Fruit fly (Drosophila melanogaster) whole organism, embryonic: ENCODE measurements around the gene CG43117.

Source experiments
- CG10366 ChIP-seq: fragments of 200-800 bp; sonication (Bioruptor generic); IDR thresholded peaks from 2 replicates; pipeline ENCODE4 v1.3.6; 2022; ENCODE audit warnings: missing biosample characterization, missing genetic modification characterization
- CG10959 ChIP-seq: fragments of 200-800 bp; sonication (Bioruptor generic); IDR thresholded peaks from 2 replicates; pipeline ENCODE4 v1.3.6; 2022; ENCODE audit warnings: missing biosample characterization, missing genetic modification characterization
- CG11398 ChIP-seq: fragments of 200-800 bp; sonication (Bioruptor generic); optimal IDR thresholded peaks from 2 replicates; lab custom pipeline; 2016; ENCODE audit warnings: missing biosample characterization, missing genetic modification characterization
- CG11723 ChIP-seq: fragments of 200-800 bp; sonication (Bioruptor generic); optimal IDR thresholded peaks from 2 replicates; lab custom pipeline; 2017; ENCODE audit warnings: missing biosample characterization, mild to moderate bottlenecking, missing genetic modification characterization
- CG12219 ChIP-seq: fragments of 200-800 bp; sonication (Bioruptor generic); optimal IDR thresholded peaks from 3 replicates; lab custom pipeline; 2018; ENCODE audit warnings: missing biosample characterization, mild to moderate bottlenecking, missing genetic modification characterization
- CG12659 ChIP-seq: fragments of 200-800 bp; sonication (Bioruptor generic); optimal IDR thresholded peaks from 3 replicates; lab custom pipeline; 2017; ENCODE audit warnings: mild to moderate bottlenecking, missing biosample characterization, missing genetic modification reagents, missing genetic modification characterization
- CG1529 ChIP-seq: fragments of 200-800 bp; sonication (Bioruptor generic); optimal IDR thresholded peaks from 3 replicates; lab custom pipeline; 2018; ENCODE audit warnings: missing biosample characterization, missing genetic modification characterization
- CG15514 ChIP-seq: fragments of 200-800 bp; sonication (Bioruptor generic); optimal IDR thresholded peaks from 3 replicates; lab custom pipeline; 2017; ENCODE audit warnings: missing biosample characterization, missing genetic modification characterization, mild to moderate bottlenecking, moderate library complexity, missing genetic modification reagents
- CG1792 ChIP-seq: fragments of 200-800 bp; sonication (Bioruptor generic); optimal IDR thresholded peaks from 2 replicates; lab custom pipeline; 2016; ENCODE audit warnings: missing biosample characterization, missing genetic modification characterization
- CG18011 ChIP-seq: fragments of 200-800 bp; sonication (Bioruptor generic); optimal IDR thresholded peaks from 2 replicates; lab custom pipeline; 2017; ENCODE audit warnings: missing biosample characterization, missing genetic modification characterization, mild to moderate bottlenecking, moderate library complexity, missing genotype
- CG18262 ChIP-seq: fragments of 200-800 bp; optimal IDR thresholded peaks from 3 replicates; lab custom pipeline; 2019; ENCODE audit warnings: missing biosample characterization, mild to moderate bottlenecking, missing genetic modification characterization, moderate library complexity
- CG2129 ChIP-seq: fragments of 200-800 bp; sonication (Bioruptor generic); IDR thresholded peaks from 2 replicates; pipeline ENCODE4 v1.3.6; 2022; ENCODE audit warnings: missing biosample characterization, missing genetic modification characterization; ENCODE audit not compliant: partially characterized antibody
- CG31388 ChIP-seq: fragments of 200-800 bp; sonication (Bioruptor generic); optimal IDR thresholded peaks from 2 replicates; lab custom pipeline; 2016; ENCODE audit warnings: missing biosample characterization, missing genetic modification characterization
- CG34376 ChIP-seq: fragments of 200-800 bp; sonication (Bioruptor generic); optimal IDR thresholded peaks from 2 replicates; lab custom pipeline; 2018; ENCODE audit warnings: missing biosample characterization, mild to moderate bottlenecking, missing genetic modification characterization
- CG34422 ChIP-seq: fragments of 200-800 bp; sonication (Bioruptor generic); IDR thresholded peaks from 3 replicates; pipeline ENCODE4 v1.3.6; 2022; ENCODE audit warnings: missing biosample characterization, missing genetic modification characterization
- CG4617 ChIP-seq: fragments of 200-800 bp; sonication (Bioruptor generic); optimal IDR thresholded peaks from 3 replicates; lab custom pipeline; 2016; ENCODE audit warnings: missing biosample characterization, missing genetic modification characterization, borderline replicate concordance
- CG6765 ChIP-seq: fragments of 200-800 bp; sonication (Bioruptor generic); optimal IDR thresholded peaks from 3 replicates; lab custom pipeline; 2017; ENCODE audit warnings: missing biosample characterization, mild to moderate bottlenecking, missing genetic modification characterization
- CG7357 ChIP-seq: fragments of 200-800 bp; sonication (Bioruptor generic); IDR thresholded peaks from 3 replicates; pipeline ENCODE4 v1.3.6; 2022; ENCODE audit warnings: missing biosample characterization, missing genetic modification characterization
- CG7987 ChIP-seq: fragments of 200-800 bp; sonication (Bioruptor generic); optimal IDR thresholded peaks from 2 replicates; lab custom pipeline; 2018; ENCODE audit warnings: missing biosample characterization, mild to moderate bottlenecking, missing genetic modification characterization, moderate library complexity
- CG8765 ChIP-seq: fragments of 200-800 bp; sonication (Bioruptor generic); IDR thresholded peaks from 2 replicates; pipeline ENCODE4 v1.3.6; 2022; ENCODE audit warnings: missing biosample characterization, missing genetic modification characterization
- CG9215 ChIP-seq: fragments of 200-800 bp; sonication (Bioruptor generic); IDR thresholded peaks from 2 replicates; pipeline ENCODE4 v1.3.6; 2022; ENCODE audit warnings: missing biosample characterization, missing genetic modification characterization
- Dp ChIP-seq: fragments of 200-800 bp; sonication (Bioruptor generic); optimal IDR thresholded peaks from 2 replicates; lab custom pipeline; 2018; ENCODE audit warnings: missing biosample characterization, mild to moderate bottlenecking, missing genetic modification characterization, moderate library complexity
- Elba2 ChIP-seq: fragments of 200-800 bp; sonication (Bioruptor generic); optimal IDR thresholded peaks from 3 replicates; lab custom pipeline; 2016; ENCODE audit warnings: missing biosample characterization, missing genetic modification characterization
- GATAe ChIP-seq: fragments of 200-800 bp; sonication (Bioruptor generic); conservative IDR thresholded peaks from 2 replicates; pipeline ENCODE4 v1.3.6; 2022; ENCODE audit warnings: missing biosample characterization, missing genetic modification characterization
- Gsc ChIP-seq: fragments of 200-800 bp; sonication (Bioruptor generic); IDR thresholded peaks from 2 replicates; pipeline ENCODE4 v1.3.6; 2022; ENCODE audit warnings: missing biosample characterization, missing genetic modification characterization
- HHEX ChIP-seq: fragments of 200-800 bp; sonication (Bioruptor generic); optimal IDR thresholded peaks from 3 replicates; lab custom pipeline; 2017; ENCODE audit warnings: missing biosample characterization, mild to moderate bottlenecking, missing genetic modification characterization, missing genetic modification reagents
- Hr3 ChIP-seq: fragments of 200-800 bp; sonication (Bioruptor generic); optimal IDR thresholded peaks from 3 replicates; lab custom pipeline; 2016; ENCODE audit warnings: missing biosample characterization, missing genetic modification characterization
- Kr ChIP-seq: fragments of 200-800 bp; sonication (Bioruptor generic); optimal IDR thresholded peaks from 2 replicates; lab custom pipeline; 2017; ENCODE audit warnings: missing biosample characterization, mild to moderate bottlenecking, missing genetic modification characterization
- NFAT ChIP-seq: fragments of 200-800 bp; sonication (Bioruptor generic); IDR thresholded peaks from 2 replicates; pipeline ENCODE4 v1.3.6; 2022; ENCODE audit warnings: missing biosample characterization, missing genetic modification characterization
- Optix ChIP-seq: fragments of 200-800 bp; sonication (Bioruptor generic); IDR thresholded peaks from 3 replicates; pipeline ENCODE4 v1.3.6; 2022; ENCODE audit warnings: missing biosample characterization, missing genetic modification characterization
- PHDP ChIP-seq: fragments of 200-800 bp; sonication (Bioruptor generic); optimal IDR thresholded peaks from 3 replicates; lab custom pipeline; 2018; ENCODE audit warnings: missing biosample characterization, mild to moderate bottlenecking, missing genetic modification characterization, moderate library complexity
- Sry-δ ChIP-seq: fragments of 200-800 bp; sonication (Bioruptor generic); optimal IDR thresholded peaks from 2 replicates; lab custom pipeline; 2016; ENCODE audit warnings: missing biosample characterization, missing genetic modification characterization
- TFAM ChIP-seq: fragments of 200-800 bp; sonication (Bioruptor generic); optimal IDR thresholded peaks from 2 replicates; lab custom pipeline; 2017; ENCODE audit warnings: missing biosample characterization, missing genetic modification characterization, inconsistent platforms
- YL-1 ChIP-seq: fragments of 200-800 bp; sonication (Bioruptor generic); optimal IDR thresholded peaks from 3 replicates; lab custom pipeline; 2017; ENCODE audit warnings: missing biosample characterization, mild to moderate bottlenecking, missing genetic modification characterization
- chif ChIP-seq, 2 experiments: fragments of 200-800 bp; sonication (Bioruptor generic); optimal IDR thresholded peaks; 3 replicates each; lab custom pipeline; 2016; ENCODE audit warnings: missing biosample characterization in 2 of 2, missing genetic modification characterization in 2 of 2
- chm ChIP-seq: fragments of 200-800 bp; sonication (Bioruptor generic); IDR thresholded peaks from 2 replicates; pipeline ENCODE4 v1.3.6; 2022; ENCODE audit warnings: missing biosample characterization, missing genetic modification characterization
- ci ChIP-seq: fragments of 200-800 bp; sonication (Bioruptor generic); IDR thresholded peaks from 3 replicates; pipeline ENCODE4 v1.3.6; 2022; ENCODE audit warnings: missing biosample characterization, missing genetic modification characterization
- cwo ChIP-seq: fragments of 200-800 bp; sonication (Bioruptor generic); optimal IDR thresholded peaks from 3 replicates; lab custom pipeline; 2017; ENCODE audit warnings: missing biosample characterization, missing genetic modification characterization, mild to moderate bottlenecking, moderate library complexity, missing genetic modification reagents
- dan ChIP-seq: fragments of 200-800 bp; sonication (Bioruptor generic); IDR thresholded peaks from 2 replicates; pipeline ENCODE4 v1.3.6; 2022; ENCODE audit warnings: missing biosample characterization, missing genetic modification characterization
- dimm ChIP-seq: fragments of 200-800 bp; sonication (Bioruptor generic); IDR thresholded peaks from 2 replicates; pipeline ENCODE4 v1.3.6; 2022; ENCODE audit warnings: missing biosample characterization, missing genetic modification characterization
- dm ChIP-seq: fragments of 200-800 bp; sonication (Bioruptor generic); optimal IDR thresholded peaks from 3 replicates; lab custom pipeline; 2016; ENCODE audit warnings: missing biosample characterization, missing genetic modification characterization
- exex ChIP-seq: fragments of 200-800 bp; sonication (Bioruptor generic); optimal IDR thresholded peaks from 4 replicates; lab custom pipeline; 2018; ENCODE audit warnings: missing biosample characterization, mild to moderate bottlenecking, missing genetic modification characterization, moderate library complexity
- fd64A ChIP-seq: fragments of 200-800 bp; sonication (Bioruptor generic); optimal IDR thresholded peaks from 3 replicates; lab custom pipeline; 2018; ENCODE audit warnings: missing biosample characterization, mild to moderate bottlenecking, missing genetic modification characterization
- hbn ChIP-seq: fragments of 200-800 bp; sonication (Bioruptor generic); IDR thresholded peaks from 2 replicates; pipeline ENCODE4 v1.3.6; 2022; ENCODE audit warnings: missing biosample characterization, missing genetic modification characterization; ENCODE audit not compliant: partially characterized antibody
- hth ChIP-seq: fragments of >200 bp; optimal IDR thresholded peaks from 2 replicates; lab custom pipeline; 2017; ENCODE audit warnings: inconsistent platforms
- kah ChIP-seq: fragments of 200-800 bp; sonication (Bioruptor generic); optimal IDR thresholded peaks from 2 replicates; lab custom pipeline; 2018; ENCODE audit warnings: missing biosample characterization, mild to moderate bottlenecking, missing genetic modification characterization
- mam ChIP-seq: fragments of 200-800 bp; sonication (Bioruptor generic); optimal IDR thresholded peaks from 3 replicates; lab custom pipeline; 2016; ENCODE audit warnings: missing biosample characterization, missing genetic modification characterization
- mld ChIP-seq: fragments of 200-800 bp; sonication (Bioruptor generic); IDR thresholded peaks from 3 replicates; pipeline ENCODE4 v1.3.6; 2022; ENCODE audit warnings: missing biosample characterization, missing genetic modification characterization; ENCODE audit not compliant: partially characterized antibody
- sens-2 ChIP-seq: fragments of 200-800 bp; sonication (Bioruptor generic); IDR thresholded peaks from 2 replicates; pipeline ENCODE4 v1.3.6; 2022; ENCODE audit warnings: missing biosample characterization, missing genetic modification characterization
- wek ChIP-seq: fragments of 200-800 bp; sonication (Bioruptor generic); optimal IDR thresholded peaks from 3 replicates; lab custom pipeline; 2018; ENCODE audit warnings: missing biosample characterization, mild to moderate bottlenecking, missing genetic modification characterization, moderate library complexity
- zfh1 ChIP-seq: fragments of 200-800 bp; sonication (Bioruptor generic); IDR thresholded peaks from 3 replicates; pipeline ENCODE4 v1.3.6; 2022; ENCODE audit warnings: missing biosample characterization, missing genetic modification characterization

The CG43117 gene

dm6 chr3R:26461226-26461805 is 6.7 kb downstream of the CG43117 start, which contains the start of gene CG5455 (continued):
- TF ChIP-seq CG12659 (GFP tag; lab: Kevin White, UChicago) (peak; percentile 30), CG7357 (no peak), dm (GFP tag; lab: Kevin White, UChicago) (no peak), CG6765 (GFP tag; lab: Kevin White, UChicago) (peak; percentile 15), CG31388 (GFP tag; lab: Kevin White, UChicago) (no peak), CG8765 (no peak), CG18262 (tag; lab: Kevin White, UChicago) (no peak), CG1529 (GFP tag; lab: Kevin White, UChicago) (no peak), CG15514 (GFP tag; lab: Kevin White, UChicago) (peak; percentile 73), CG4617 (no peak), zfh1 (0 out of 3 replicates have a peak, but pooled peaks have one; percentile 24), dimm (GFP tag; lab: Robert Waterston, UW) (no peak), CG11398 (GFP tag; lab: Kevin White, UChicago) (no peak), cwo (GFP tag; lab: Kevin White, UChicago) (peak; percentile 71), chif (GFP tag; optimal IDR thresholded peaks at IDR 0.05; lab: Kevin White, UChicago) (no peak), hth (lab: Kevin White, UChicago) (no peak), CG34422 (GFP tag; lab: Robert Waterston, UW) (peak; percentile 54; the same call in 1 of the 3 replicates), CG9215 (no peak), hbn (peak; percentile 37), CG34376 (peak; percentile 93), CG10366 (GFP tag; lab: Robert Waterston, UW) (no peak), exex (tag; lab: Kevin White, UChicago) (peak; percentile 35), CG7987 (GFP tag; lab: Kevin White, UChicago) (peak; percentile 68), ci (GFP tag; lab: Robert Waterston, UW) (peak; percentile 87), CG18011 (GFP tag; lab: Kevin White, UChicago) (peak; percentile 11), kah (GFP tag; lab: Kevin White, UChicago) (no peak), Gsc (no peak), HHEX (GFP tag; lab: Kevin White, UChicago) (peak; percentile 75), sens-2 (GFP tag; lab: Robert Waterston, UW) (peak; percentile 45; the same call in 1 of the 2 replicates), CG1792 (GFP tag; lab: Kevin White, UChicago) (no peak), Kr (GFP tag; lab: Kevin White, UChicago) (no peak), dan (GFP tag; lab: Robert Waterston, UW) (no peak), Dp (GFP tag; lab: Kevin White, UChicago) (peak; percentile 94), mld (GFP tag; lab: Robert Waterston, UW) (no peak), GATAe (GFP tag; lab: Robert Waterston, UW) (no peak), Sry-δ (no peak), NFAT (GFP tag; lab: Robert Waterston, UW) (peak; percentile 75), Hr3 (no peak), CG11723 (GFP tag; lab: Kevin White, UChicago) (no peak), YL-1 (GFP tag; lab: Kevin White, UChicago) (no peak), wek (peak; percentile 72), CG2129 (no peak), CG10959 (GFP tag; lab: Robert Waterston, UW) (no peak), mam (no peak), Elba2 (GFP tag; lab: Kevin White, UChicago) (no peak), Optix (GFP tag; lab: Robert Waterston, UW) (peak; percentile 12; the same call in 1 of the 3 replicates), fd64A (GFP tag; lab: Kevin White, UChicago) (peak; percentile 48), TFAM (GFP tag; lab: Kevin White, UChicago) (no peak), chm (GFP tag; lab: Robert Waterston, UW) (no peak; the same call in 1 of the 2 replicates), CG12219 (GFP tag; lab: Kevin White, UChicago) (peak; percentile 38), PHDP (peak; percentile 65)
